Fruit fly (Drosophila melanogaster) ovary, adult (tissue): ENCODE data around the gene CG42571.

Source experiments
- CG17801 ChIP-seq: fragments of 200-800 bp; optimal IDR thresholded peaks from 2 replicates; lab custom pipeline; 2019; ENCODE audit warnings: missing biosample characterization, mild to moderate bottlenecking, missing genetic modification characterization, moderate library complexity; ENCODE audit not compliant: partially characterized antibody

CG42571 gene

dm6 chr3L:15712063-15712462 is 4.2 kb upstream of the CG42571 start:
- no peak for TF ChIP-seq CG17801 (GFP tag; lab: Kevin White, UChicago)

- no peak for TF ChIP-seq CG17801 (GFP tag; lab: Kevin White, UChicago)
Measured at dm6 chr3L:15713932-15714492, 2.2 kb upstream of the CG42571 start.

DNA sequence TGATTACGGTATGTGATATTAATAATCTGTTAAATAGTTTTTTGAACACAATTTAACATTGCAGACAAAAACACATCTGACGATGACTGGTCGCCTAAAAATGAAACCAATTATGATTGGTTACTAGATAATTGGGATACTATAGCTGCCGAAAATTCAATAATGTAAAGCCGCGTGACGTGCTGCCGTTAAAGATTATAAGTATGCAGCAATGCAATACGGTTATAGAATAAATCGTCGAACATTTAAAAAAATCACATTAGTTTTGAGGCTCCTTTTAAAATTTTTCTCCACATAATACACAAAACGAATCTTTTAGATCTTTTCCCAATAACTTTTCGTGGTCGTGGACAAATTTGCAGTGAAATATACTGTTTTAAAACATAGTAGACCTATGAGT is 1.3 kb downstream of the CG42571 start, which contains the start of gene CG42570:
Gene CG42570, plus strand, starts transcription at position 301 of the 400 bp plus-strand sequence.
- TF ChIP-seq CG17801 (GFP tag; lab: Kevin White, UChicago) = no peak

dm6 chr3L:15720224-15720623 is 4.0 kb downstream of the CG42571 start:
- TF ChIP-seq CG17801 (GFP tag; lab: Kevin White, UChicago) = no peak

DNA sequence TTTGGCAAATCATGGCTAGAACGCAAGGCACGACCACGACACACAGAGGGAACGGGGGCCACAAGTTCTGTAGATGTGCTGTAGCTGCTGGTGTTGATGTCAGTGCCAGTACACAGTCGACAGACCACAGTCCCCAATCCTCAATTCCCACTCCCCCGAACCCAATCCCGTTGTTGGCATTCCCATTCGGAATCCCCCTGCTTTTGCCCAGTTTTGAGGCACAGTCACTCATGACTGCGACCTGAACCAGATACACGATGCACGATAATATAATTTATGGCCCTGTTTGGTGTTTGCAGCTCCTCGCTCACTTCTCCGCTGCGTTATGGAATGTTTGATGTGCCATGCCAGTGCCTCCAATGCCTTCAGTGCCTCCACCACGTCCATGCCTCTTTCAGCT is 4.7 kb downstream of the CG42571 start:
- no peak for TF ChIP-seq CG17801 (GFP tag; lab: Kevin White, UChicago)

dm6 chr3L:15726799-15727198 is 10.5 kb downstream of the CG42571 start:
- no peak for TF ChIP-seq CG17801 (GFP tag; lab: Kevin White, UChicago)

DNA sequence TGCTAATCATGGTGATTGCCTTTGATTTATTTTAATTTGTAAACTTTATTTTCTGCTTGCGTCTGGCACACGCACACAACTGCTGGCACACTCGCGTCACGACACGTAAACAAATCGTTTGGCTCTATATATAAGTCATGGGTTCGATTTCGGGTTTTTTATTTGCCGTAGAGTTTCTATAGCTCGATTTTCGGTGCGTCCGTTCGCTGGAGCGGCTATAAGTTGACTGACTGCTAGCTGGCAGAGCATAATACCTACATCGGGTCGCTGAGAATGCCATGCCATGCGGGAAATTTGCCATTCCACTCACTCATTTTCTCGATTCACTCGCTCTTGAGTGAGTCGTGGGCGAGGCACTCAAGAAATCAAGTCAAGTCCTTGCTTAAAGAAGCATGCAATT is 11.9 kb downstream of the CG42571 start, which contains the start of gene comm:
Gene comm, minus strand, starts transcription at position 236 of the 400 bp plus-strand sequence.
- TF ChIP-seq CG17801 (GFP tag; lab: Kevin White, UChicago) = no peak

- no peak for TF ChIP-seq CG17801 (GFP tag; lab: Kevin White, UChicago)
Measured at dm6 chr3L:15729306-15730006, 13.2 kb downstream of the CG42571 start.

dm6 chr3L:15731832-15732506 is 15.7 kb downstream of the CG42571 start:
- TF ChIP-seq CG17801 (GFP tag; lab: Kevin White, UChicago) = no peak

DNA sequence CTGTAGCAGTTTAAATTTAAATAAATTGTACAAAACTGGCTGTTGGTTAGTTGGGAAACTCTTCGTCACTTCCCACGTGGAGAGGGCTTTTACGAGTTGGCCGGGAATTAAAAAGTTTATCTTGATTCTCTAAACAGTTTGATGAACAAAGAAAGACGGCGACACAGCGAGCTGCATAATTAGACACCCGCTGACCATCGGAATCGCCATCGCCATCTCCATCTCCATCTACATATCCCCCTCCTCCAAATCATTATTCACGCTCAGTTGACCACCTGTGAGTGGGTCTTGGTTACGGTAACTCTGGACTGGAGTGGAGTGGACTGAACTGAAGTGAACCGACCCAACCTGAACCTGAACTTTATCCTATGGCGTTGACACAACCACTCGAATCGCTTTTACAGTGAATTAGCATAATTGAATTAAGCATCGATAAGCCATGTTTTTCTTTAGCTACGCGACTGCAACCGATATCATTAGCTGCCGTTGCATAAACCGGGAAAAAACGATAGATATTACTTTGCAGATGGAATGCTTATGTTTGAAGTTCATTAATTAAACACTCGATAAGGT is 24.5 kb downstream of the CG42571 start:
- no peak for TF ChIP-seq CG17801 (GFP tag; lab: Kevin White, UChicago)

- TF ChIP-seq CG17801 (GFP tag; lab: Kevin White, UChicago) = no peak
Measured at dm6 chr3L:15741843-15742242, 25.6 kb downstream of the CG42571 start.

DNA sequence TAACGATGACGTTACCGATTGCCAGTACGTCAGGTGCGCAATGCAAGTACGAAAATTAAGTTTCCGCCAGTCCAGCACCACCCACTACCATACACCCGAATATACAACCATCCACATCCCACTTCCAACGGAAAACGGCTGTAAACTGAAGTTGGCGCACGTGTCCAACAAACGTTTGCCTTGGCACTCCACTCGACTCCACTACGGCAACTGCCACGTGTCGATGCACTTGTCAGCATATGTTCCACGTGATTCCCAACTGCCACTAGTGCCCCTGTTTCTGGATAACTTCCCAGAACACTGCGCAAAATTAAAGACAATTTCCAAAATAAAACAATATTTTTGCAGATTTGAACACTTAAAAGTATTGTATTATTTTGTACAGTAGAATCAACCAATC is 30.0 kb downstream of the CG42571 start:
- TF ChIP-seq CG17801 (GFP tag; lab: Kevin White, UChicago) = no peak

dm6 chr3L:15748376-15748955 is 32.2 kb downstream of the CG42571 start:
- TF ChIP-seq CG17801 (GFP tag; lab: Kevin White, UChicago) = no peak

DNA sequence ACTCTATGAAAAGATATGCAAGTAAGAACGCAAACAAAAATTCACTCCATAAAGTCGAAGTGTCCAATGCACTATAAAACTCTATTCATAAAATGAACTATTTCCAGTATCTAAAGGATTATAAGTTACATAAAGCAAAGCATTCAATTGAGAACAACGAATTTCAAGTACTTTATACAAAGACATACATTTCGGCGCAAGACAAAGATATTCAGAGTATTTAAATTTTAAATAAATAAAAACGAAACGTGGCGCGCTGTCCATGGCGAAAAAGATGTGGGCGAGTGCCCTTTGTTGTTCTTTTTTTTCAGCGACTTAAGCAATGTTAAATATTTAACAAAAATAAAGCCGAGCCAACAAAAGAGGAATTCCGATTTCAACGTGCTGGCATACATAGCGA is 33.0 kb downstream of the CG42571 start:
- TF ChIP-seq CG17801 (GFP tag; lab: Kevin White, UChicago) = no peak

DNA sequence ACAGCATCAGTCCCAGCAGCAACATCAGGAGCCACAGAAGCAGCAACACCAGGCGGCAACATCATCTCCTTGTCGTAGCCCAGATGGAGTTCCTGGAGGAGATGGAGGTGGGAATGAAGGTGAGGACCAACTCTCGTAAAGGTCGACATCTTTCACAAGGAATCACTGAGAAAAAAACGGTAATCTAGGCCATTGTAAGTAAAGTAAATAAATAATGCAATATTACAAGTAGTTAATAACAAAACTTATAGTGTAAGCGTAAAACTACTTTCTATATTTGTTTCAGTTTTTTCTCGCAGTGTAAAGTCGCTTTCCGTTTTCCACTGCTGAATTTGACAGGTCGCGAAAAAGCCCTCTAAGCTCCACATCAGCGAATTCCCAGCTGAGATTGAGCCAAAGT is 36.5 kb downstream of the CG42571 start:
- no peak for TF ChIP-seq CG17801 (GFP tag; lab: Kevin White, UChicago)
